Worm (Caenorhabditis elegans) whole organism, L1 larva: ENCODE data around the gene C50B8.5.

Experiments used
- F16B12.6 ChIP-seq: fragments of 150-350 bp; optimal IDR thresholded peaks from 2 replicates; lab custom pipeline; 2014; ENCODE audit warnings: missing biosample characterization, missing genetic modification characterization
- Y116A8C.19 ChIP-seq: sonication (generic microtip); optimal IDR thresholded peaks from 2 replicates; lab custom pipeline; 2016; ENCODE audit warnings: missing compliant biosample characterization, missing genetic modification characterization, borderline replicate concordance
- alr-1 ChIP-seq: fragments of 200-800 bp; sonication (Bioruptor generic); optimal IDR thresholded peaks from 2 replicates; lab custom pipeline; 2018; ENCODE audit warnings: borderline replicate concordance, mild to moderate bottlenecking, missing genetic modification characterization, missing compliant biosample characterization
- aly-2 ChIP-seq: fragments of 150-350 bp; optimal IDR thresholded peaks from 2 replicates; lab custom pipeline; 2014; ENCODE audit warnings: missing biosample characterization, missing genetic modification characterization
- ama-1 ChIP-seq: fragments of 150-350 bp; optimal IDR thresholded peaks from 2 replicates; lab custom pipeline; 2014
- ceh-88 ChIP-seq: fragments of 200-800 bp; sonication (Bioruptor generic); IDR thresholded peaks from 2 replicates; pipeline ENCODE4 v1.3.6; 2022; ENCODE audit warnings: missing genetic modification characterization, missing compliant biosample characterization
- ceh-90 ChIP-seq: sonication (generic microtip); optimal IDR thresholded peaks from 2 replicates; lab custom pipeline; 2016; ENCODE audit warnings: missing genetic modification characterization, missing compliant biosample characterization
- ces-1 ChIP-seq: fragments of 150-350 bp; optimal IDR thresholded peaks from 2 replicates; lab custom pipeline; 2014; ENCODE audit warnings: missing biosample characterization, missing genetic modification reagents, missing genetic modification characterization
- egl-13 ChIP-seq: sonication (generic microtip); optimal IDR thresholded peaks from 2 replicates; lab custom pipeline; 2016; ENCODE audit warnings: missing genotype, missing genetic modification reagents, missing genetic modification characterization, missing compliant biosample characterization
- elt-2 ChIP-seq: sonication (generic microtip); optimal IDR thresholded peaks from 2 replicates; lab custom pipeline; 2016; ENCODE audit warnings: missing genetic modification characterization, mild to moderate bottlenecking, inconsistent platforms, missing compliant biosample characterization, missing genetic modification reagents
- fkh-8 ChIP-seq: sonication (generic microtip); optimal IDR thresholded peaks from 2 replicates; lab custom pipeline; 2016; ENCODE audit warnings: mild to moderate bottlenecking, missing genetic modification characterization, missing compliant biosample characterization
- fos-1 ChIP-seq: fragments of 150-350 bp; optimal IDR thresholded peaks from 2 replicates; lab custom pipeline; 2014; ENCODE audit warnings: missing biosample characterization, missing genetic modification characterization
- hlh-17 ChIP-seq: fragments of 200-800 bp; sonication (Bioruptor generic); optimal IDR thresholded peaks from 2 replicates; lab custom pipeline; 2018; ENCODE audit warnings: missing genetic modification characterization, mild to moderate bottlenecking, missing compliant biosample characterization, moderate library complexity, borderline replicate concordance
- hpl-2 ChIP-seq: fragments of 150-350 bp; optimal IDR thresholded peaks from 2 replicates; lab custom pipeline; 2014; ENCODE audit warnings: missing biosample characterization, missing genetic modification reagents, missing genetic modification characterization
- jun-1 ChIP-seq: fragments of 150-350 bp; optimal IDR thresholded peaks from 2 replicates; lab custom pipeline; 2014; ENCODE audit warnings: missing biosample characterization, missing genetic modification reagents, missing genetic modification characterization
- lin-35 ChIP-seq, 2 experiments: fragments of 150-350 bp; optimal IDR thresholded peaks; 2 replicates each; lab custom pipeline; 2014; ENCODE audit warnings: missing biosample characterization in 2 of 2, missing genetic modification characterization in 2 of 2, missing genetic modification reagents in 2 of 2
- nhr-11 ChIP-seq: fragments of 150-350 bp; optimal IDR thresholded peaks from 2 replicates; lab custom pipeline; 2014; ENCODE audit warnings: missing biosample characterization, missing genetic modification characterization
- nhr-19 ChIP-seq: fragments of 200-800 bp; sonication (Bioruptor generic); conservative IDR thresholded peaks from 2 replicates; pipeline ENCODE4 v1.3.6; 2022; ENCODE audit warnings: missing genetic modification characterization, missing compliant biosample characterization
- nhr-20 ChIP-seq: sonication (generic microtip); optimal IDR thresholded peaks from 2 replicates; lab custom pipeline; 2016; ENCODE audit warnings: mild to moderate bottlenecking, missing genetic modification characterization, missing compliant biosample characterization
- nhr-237 ChIP-seq: fragments of 150-350 bp; optimal IDR thresholded peaks from 2 replicates; lab custom pipeline; 2014; ENCODE audit warnings: missing biosample characterization, missing genetic modification characterization
- nhr-47 ChIP-seq: sonication (generic microtip); optimal IDR thresholded peaks from 2 replicates; lab custom pipeline; 2016; ENCODE audit warnings: mild to moderate bottlenecking, missing genetic modification characterization, moderate library complexity, missing compliant biosample characterization
- nhr-85 ChIP-seq: sonication (generic microtip); peaks from one replicate; lab custom pipeline; 2016; ENCODE audit warnings: missing genetic modification characterization, inconsistent platforms, missing compliant biosample characterization
- nhr-90 ChIP-seq: sonication (generic microtip); optimal IDR thresholded peaks from 2 replicates; lab custom pipeline; 2016; ENCODE audit warnings: mild to moderate bottlenecking, missing genetic modification characterization, missing compliant biosample characterization; ENCODE audit not compliant: poor library complexity
- pax-3 ChIP-seq: fragments of 200-800 bp; sonication (Bioruptor generic); optimal IDR thresholded peaks from 2 replicates; lab custom pipeline; 2018; ENCODE audit warnings: mild to moderate bottlenecking, missing genetic modification characterization, moderate library complexity, missing compliant biosample characterization
- pqm-1 ChIP-seq: sonication (generic microtip); optimal IDR thresholded peaks from 3 replicates; lab custom pipeline; 2017; ENCODE audit warnings: missing biosample characterization, missing genetic modification characterization
- rnt-1 ChIP-seq: sonication (generic microtip); optimal IDR thresholded peaks from 2 replicates; lab custom pipeline; 2016; ENCODE audit warnings: mild to moderate bottlenecking, missing genetic modification characterization, moderate library complexity, missing compliant biosample characterization
- skn-1 ChIP-seq: fragments of 150-350 bp; optimal IDR thresholded peaks from 2 replicates; lab custom pipeline; 2014; ENCODE audit warnings: missing biosample characterization, missing genetic modification characterization
- snu-23 ChIP-seq: sonication (generic microtip); optimal IDR thresholded peaks from 2 replicates; lab custom pipeline; 2016; ENCODE audit warnings: missing genetic modification characterization, missing compliant biosample characterization
- tbx-2 ChIP-seq: sonication (generic microtip); optimal IDR thresholded peaks from 2 replicates; lab custom pipeline; 2016; ENCODE audit warnings: missing genetic modification characterization, missing compliant biosample characterization
- unc-30 ChIP-seq: sonication (generic microtip); optimal IDR thresholded peaks from 2 replicates; lab custom pipeline; 2017; ENCODE audit warnings: missing biosample characterization, missing genetic modification characterization
- unc-62 ChIP-seq: fragments of 150-350 bp; optimal IDR thresholded peaks from 2 replicates; lab custom pipeline; 2014; ENCODE audit warnings: missing biosample characterization, missing genetic modification reagents, missing genetic modification characterization
- unc-98 ChIP-seq: fragments of 200-800 bp; sonication (Bioruptor generic); IDR thresholded peaks from 2 replicates; pipeline ENCODE4 v1.3.6; 2022; ENCODE audit warnings: missing genetic modification characterization, missing compliant biosample characterization
- zip-4 ChIP-seq: fragments of 200-800 bp; sonication (Bioruptor generic); optimal IDR thresholded peaks from 2 replicates; lab custom pipeline; 2018; ENCODE audit warnings: mild to moderate bottlenecking, missing genetic modification characterization, moderate library complexity, missing compliant biosample characterization

Gene C50B8.5

DNA sequence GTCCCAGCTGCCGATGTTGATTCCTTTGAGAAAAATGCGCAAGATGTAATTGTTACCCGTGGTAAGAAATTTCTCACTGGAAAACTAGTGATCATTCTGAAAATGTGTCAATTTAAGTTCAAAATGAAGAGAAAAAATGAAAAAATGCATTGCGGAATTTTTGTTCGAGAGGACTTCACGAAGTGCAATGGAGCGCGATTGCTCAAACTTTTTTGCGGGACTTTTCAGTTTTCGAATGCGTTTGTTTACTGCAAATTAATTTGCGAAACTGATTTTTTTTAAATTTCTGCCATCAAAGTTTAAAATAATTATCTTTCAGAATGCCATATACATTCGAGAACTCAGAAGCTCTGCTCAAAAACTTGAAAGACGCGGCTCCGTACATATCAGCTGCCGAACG, 12.2 kb upstream of the C50B8.5 start, which contains the start of the genes nuaf-1 and bir-2 (continued):
- TF ChIP-seq jun-1 (tag; lab: Kevin White, UChicago) (peak; percentile 28), pax-3 (peak; percentile 57), nhr-20 (peak; percentile 59), rnt-1 (tag; lab: Kevin White, UChicago) (peak; percentile 88), nhr-11 (tag; lab: Kevin White, UChicago) (no peak)

ce11 chrV:13571714-13572258, 9.0 kb upstream of the C50B8.5 start, which contains the start of gene C50B8.4:
C50B8.4 (plus strand) TSS chrV:13572012.
- TF ChIP-seq elt-2 (tag; lab: Kevin White, UChicago) (peak; percentile 45), lin-35 (GFP tag; optimal IDR thresholded peaks at IDR 0.05; lab: Kevin White, UChicago) (peak in 1 of 2 experiments; percentile 32), ceh-90 (tag; lab: Kevin White, UChicago) (no peak)

ce11 chrV:13575866-13576265, 4.9 kb upstream of the C50B8.5 start:
- no peak for TF ChIP-seq nhr-85 (tag; lab: Kevin White, UChicago)
- TF ChIP-seq ceh-88 = no peak
- no peak for TF ChIP-seq unc-62 (GFP tag; lab: Kevin White, UChicago)
- no peak for TF ChIP-seq nhr-47 (tag; lab: Kevin White, UChicago)

DNA sequence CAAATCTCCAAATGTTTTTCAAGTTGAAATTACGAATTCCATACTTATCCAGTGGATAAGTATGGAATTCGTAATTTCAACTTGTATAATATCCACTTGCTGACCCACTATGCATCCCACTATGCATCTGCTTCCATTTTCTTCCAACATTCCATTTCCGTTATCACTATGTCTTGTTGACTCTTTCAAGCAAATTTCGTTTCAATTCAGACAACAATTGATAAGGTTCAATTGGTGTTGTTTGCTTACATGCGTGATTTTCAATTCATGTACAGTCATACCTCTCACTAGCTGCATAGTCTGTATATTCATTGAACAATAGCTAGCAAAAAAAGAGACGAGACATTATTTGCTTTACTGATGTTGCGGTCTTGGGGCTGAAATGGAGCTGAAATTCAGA, 3.9 kb upstream of the C50B8.5 start:
- peak in 1 of 2 experiments; percentile 43 for TF ChIP-seq lin-35 (GFP tag; optimal IDR thresholded peaks at IDR 0.05; lab: Kevin White, UChicago)
- TF ChIP-seq nhr-237 (tag; lab: Kevin White, UChicago) = no peak
- peak; percentile 66 for TF ChIP-seq pqm-1 (tag; lab: Kevin White, UChicago)
- TF ChIP-seq skn-1 = no peak
- TF ChIP-seq elt-2 (tag; lab: Kevin White, UChicago) = peak; percentile 62
- peak; percentile 3 for TF ChIP-seq jun-1 (tag; lab: Kevin White, UChicago)

DNA sequence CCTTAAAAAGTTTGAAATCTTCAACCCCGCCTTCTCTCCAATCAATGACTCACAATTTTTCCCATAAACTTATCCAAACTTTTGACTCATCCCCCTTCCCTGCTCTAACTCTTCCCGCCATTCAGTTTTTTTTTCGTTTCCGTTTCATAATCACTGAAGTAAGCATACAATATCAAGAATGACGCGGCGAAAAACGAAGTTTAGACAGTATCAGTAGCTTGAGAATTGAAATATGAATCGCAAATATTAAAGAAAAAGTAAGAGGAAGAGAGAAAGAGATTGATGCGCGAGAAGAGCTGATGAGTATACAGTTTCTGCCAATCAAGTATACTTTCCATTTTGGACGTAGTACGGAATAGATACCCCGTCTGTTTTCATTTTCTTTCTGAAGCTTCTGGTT, 3.3 kb upstream of the C50B8.5 start:
- no peak for TF ChIP-seq ces-1 (GFP tag; lab: Kevin White, UChicago)
- TF ChIP-seq egl-13 = no peak
- no peak for TF ChIP-seq hlh-17
- no peak for TF ChIP-seq jun-1 (tag; lab: Kevin White, UChicago)
- TF ChIP-seq lin-35 (GFP tag; optimal IDR thresholded peaks at IDR 0.05; lab: Kevin White, UChicago) = no peak

ce11 chrV:13578637-13579036, 2.1 kb upstream of the C50B8.5 start, which contains the start of gene C50B8.6:
C50B8.6 (plus strand) TSS chrV:13578972.
- no peak for TF ChIP-seq Y116A8C.19
- TF ChIP-seq F16B12.6 (tag; lab: Kevin White, UChicago) = no peak
- TF ChIP-seq fos-1 (tag; lab: Kevin White, UChicago) = no peak
- TF ChIP-seq elt-2 (tag; lab: Kevin White, UChicago) = peak; percentile 39
- no peak for TF ChIP-seq alr-1 (tag; lab: Kevin White, UChicago)
- no peak for TF ChIP-seq unc-30 (tag; lab: Kevin White, UChicago)
- no peak for TF ChIP-seq nhr-90 (tag; lab: Kevin White, UChicago)
- no peak for TF ChIP-seq nhr-19

DNA sequence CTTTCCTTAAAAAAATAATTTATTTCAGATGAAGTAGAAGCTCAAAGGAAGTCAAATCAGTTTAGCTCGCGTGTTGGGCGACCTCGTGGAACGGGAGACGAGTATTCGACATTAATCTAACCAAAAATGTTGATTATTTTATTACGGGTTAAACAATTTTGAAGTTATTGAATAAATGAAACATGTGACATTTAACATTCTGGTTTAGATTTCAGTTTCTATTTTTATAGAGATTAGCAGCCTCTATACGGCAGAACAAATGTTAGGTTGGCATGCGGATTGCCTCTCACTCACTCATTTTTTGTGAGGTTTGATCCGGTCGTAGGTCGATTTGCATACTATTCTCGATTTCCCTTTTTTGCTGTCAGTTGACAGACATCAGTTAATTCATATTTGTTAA, 3.7 kb downstream of the C50B8.5 start, which contains the start of gene F53F4.1:
Gene F53F4.1, plus strand, starts transcription at position 301 of the 400 bp plus-strand sequence.
- TF ChIP-seq zip-4 (no peak), unc-98 (GFP tag; lab: Robert Waterston, UW) (no peak), snu-23 (GFP tag; lab: Kevin White, UChicago) (no peak), ces-1 (GFP tag; lab: Kevin White, UChicago) (no peak), pqm-1 (tag; lab: Kevin White, UChicago) (no peak), hpl-2 (no peak), aly-2 (tag; lab: Kevin White, UChicago) (no peak), elt-2 (tag; lab: Kevin White, UChicago) (no peak), ama-1 (lab: Kevin White, UChicago) (no peak), nhr-19 (no peak), egl-13 (no peak), fkh-8 (no peak), tbx-2 (tag; lab: Kevin White, UChicago) (no peak)
